Fruit fly (Drosophila melanogaster): Measurements from ENCODE around the gene Ice2.

DNA sequence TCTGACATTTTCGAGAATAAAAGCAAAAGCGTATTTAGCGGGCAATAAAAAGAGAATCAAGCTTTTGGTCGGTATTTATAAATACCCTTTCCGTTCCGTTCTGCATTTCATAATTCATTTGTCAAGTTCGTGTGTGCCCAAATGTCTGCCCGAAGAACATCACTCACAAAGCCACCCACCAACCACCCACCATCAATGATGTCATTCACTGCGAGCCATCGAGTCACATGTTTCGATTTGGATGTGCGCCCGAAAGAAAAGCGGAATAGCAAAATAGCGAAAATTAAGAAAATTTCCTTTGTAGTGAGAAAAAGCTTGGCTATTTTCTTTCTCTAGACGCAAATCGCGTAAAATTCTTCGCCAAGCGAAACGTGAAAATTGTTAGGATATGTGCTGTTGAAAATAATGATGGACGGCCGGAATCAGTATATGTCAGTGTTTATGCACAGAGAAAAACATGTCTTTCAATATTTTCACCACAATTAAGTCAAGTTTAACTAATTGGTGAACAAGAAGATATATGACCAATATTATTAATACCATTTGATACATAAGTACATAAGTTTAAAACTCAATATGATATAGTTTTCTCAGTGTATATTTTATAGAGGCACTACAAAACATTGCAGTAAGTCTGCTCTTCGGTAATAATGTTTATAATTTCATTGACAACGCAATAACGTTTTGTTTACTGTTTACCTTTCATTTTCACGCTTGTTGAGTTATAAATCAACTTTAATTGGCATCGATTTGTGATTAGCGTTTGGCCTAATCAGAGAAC lies 21.3 kb downstream of the Ice2 start:
- TF ChIP-seq CG8478 (optimal IDR thresholded peaks at IDR 0.05) (no peak), CTCF (optimal IDR thresholded peaks at IDR 0.05) (no peak)

All from S2 (cell line).